Worm (Caenorhabditis elegans) whole organism, early embryonic: ENCODE measurements around the gene fbxb-38.

Experiments
- B0310.2 ChIP-seq: sonication (generic microtip); optimal IDR thresholded peaks from 2 replicates; lab custom pipeline; 2016; ENCODE audit warnings: mild to moderate bottlenecking, missing genetic modification characterization, missing compliant biosample characterization
- F13C5.2 ChIP-seq: sonication (generic microtip); optimal IDR thresholded peaks from 2 replicates; lab custom pipeline; 2017; ENCODE audit warnings: mild to moderate bottlenecking, missing genetic modification characterization, inconsistent platforms, missing compliant biosample characterization
- aly-1 ChIP-seq: sonication (generic microtip); optimal IDR thresholded peaks from 2 replicates; lab custom pipeline; 2016; ENCODE audit warnings: missing genetic modification characterization, missing compliant biosample characterization
- ama-1 ChIP-seq: fragments of 150-350 bp; optimal IDR thresholded peaks from 2 replicates; lab custom pipeline; 2014
- ceh-13 ChIP-seq: fragments of 200-800 bp; sonication (Bioruptor generic); optimal IDR thresholded peaks from 2 replicates; lab custom pipeline; 2018; ENCODE audit warnings: mild to moderate bottlenecking, missing genetic modification characterization, missing compliant biosample characterization
- ceh-36 ChIP-seq: sonication (generic microtip); optimal IDR thresholded peaks from 2 replicates; lab custom pipeline; 2016; ENCODE audit warnings: missing genetic modification characterization, inconsistent platforms, missing compliant biosample characterization
- ets-7 ChIP-seq: sonication (generic microtip); optimal IDR thresholded peaks from 2 replicates; lab custom pipeline; 2016; ENCODE audit warnings: missing genotype, missing genetic modification characterization, missing compliant biosample characterization
- flt-1 ChIP-seq: fragments of 200-800 bp; sonication (Bioruptor generic); IDR thresholded peaks from 2 replicates; pipeline ENCODE4 v1.3.6; 2022; ENCODE audit warnings: missing genetic modification characterization, missing compliant biosample characterization
- hmbx-1 ChIP-seq: sonication (generic microtip); optimal IDR thresholded peaks from 2 replicates; lab custom pipeline; 2016; ENCODE audit warnings: mild to moderate bottlenecking, missing genetic modification characterization, missing compliant biosample characterization
- hmg-4 ChIP-seq: fragments of 200-800 bp; sonication (Bioruptor generic); optimal IDR thresholded peaks from 2 replicates; lab custom pipeline; 2018; ENCODE audit warnings: mild to moderate bottlenecking, missing genetic modification characterization, missing compliant biosample characterization
- hnd-1 ChIP-seq: sonication (generic microtip); optimal IDR thresholded peaks from 2 replicates; lab custom pipeline; 2016; ENCODE audit warnings: missing genetic modification characterization, missing compliant biosample characterization
- pes-1 ChIP-seq: fragments of 200-800 bp; sonication (Bioruptor generic); IDR thresholded peaks from 2 replicates; pipeline ENCODE4 v1.3.6; 2022; ENCODE audit warnings: missing genetic modification reagents, missing genetic modification characterization, missing compliant biosample characterization
- scrt-1 ChIP-seq: fragments of 200-800 bp; sonication (Bioruptor generic); IDR thresholded peaks from 2 replicates; pipeline ENCODE4 v1.3.6; 2022; ENCODE audit warnings: missing genetic modification characterization, missing compliant biosample characterization
- sea-1 ChIP-seq: fragments of 200-800 bp; sonication (Bioruptor generic); conservative IDR thresholded peaks from 2 replicates; pipeline ENCODE4 v1.3.6; 2022; ENCODE audit warnings: missing genetic modification characterization, missing compliant biosample characterization
- tbx-11 ChIP-seq: fragments of 200-800 bp; sonication (Bioruptor generic); IDR thresholded peaks from 2 replicates; pipeline ENCODE4 v1.3.6; 2022; ENCODE audit warnings: missing genetic modification characterization, missing compliant biosample characterization
- tbx-37 ChIP-seq: fragments of 200-800 bp; sonication (Bioruptor generic); conservative IDR thresholded peaks from 2 replicates; pipeline ENCODE4 v1.3.6; 2022; ENCODE audit warnings: missing genetic modification reagents, missing genetic modification characterization, missing compliant biosample characterization
- tra-4 ChIP-seq: sonication (generic microtip); optimal IDR thresholded peaks from 2 replicates; lab custom pipeline; 2017; ENCODE audit warnings: missing genetic modification characterization, missing compliant biosample characterization

The fbxb-38 gene

ce11 chrII:2186730-2187129 lies 18.2 kb upstream of the fbxb-38 start:
- TF ChIP-seq ets-7 = no peak
- no peak for TF ChIP-seq hmg-4 (GFP tag; lab: Kevin White, UChicago)
- TF ChIP-seq pes-1 = no peak
- TF ChIP-seq sea-1 = no peak
- TF ChIP-seq scrt-1 (GFP tag; lab: Robert Waterston, UW) = no peak
- TF ChIP-seq flt-1 (GFP tag; lab: Robert Waterston, UW) = no peak
- no peak for TF ChIP-seq hnd-1 (tag; lab: Kevin White, UChicago)
- no peak for TF ChIP-seq tra-4 (tag; lab: Kevin White, UChicago)
- no peak for TF ChIP-seq B0310.2 (tag; lab: Kevin White, UChicago)
- no peak for TF ChIP-seq hmbx-1 (tag; lab: Kevin White, UChicago)

- TF ChIP-seq tbx-37 (GFP tag; lab: Robert Waterston, UW) (no peak), aly-1 (tag; lab: Kevin White, UChicago) (no peak), B0310.2 (tag; lab: Kevin White, UChicago) (no peak), F13C5.2 (tag; lab: Kevin White, UChicago) (no peak), ceh-13 (GFP tag; lab: Kevin White, UChicago) (no peak), tra-4 (tag; lab: Kevin White, UChicago) (no peak), sea-1 (no peak), pes-1 (no peak), ama-1 (lab: Kevin White, UChicago) (no peak), hmg-4 (GFP tag; lab: Kevin White, UChicago) (no peak), hmbx-1 (tag; lab: Kevin White, UChicago) (no peak), scrt-1 (GFP tag; lab: Robert Waterston, UW) (no peak), ets-7 (no peak), hnd-1 (tag; lab: Kevin White, UChicago) (no peak), flt-1 (GFP tag; lab: Robert Waterston, UW) (no peak), tbx-11 (GFP tag; lab: Robert Waterston, UW) (no peak), ceh-36 (tag; lab: Kevin White, UChicago) (no peak)
These were observed 17.8 kb upstream of the fbxb-38 start, which contains the start of gene gba-2 for ce11 chrII:2186329-2186728. Gene gba-2, minus strand, starts transcription at chrII:2186434.

- TF ChIP-seq ceh-36 (tag; lab: Kevin White, UChicago) (no peak), pes-1 (no peak), sea-1 (no peak), tbx-37 (GFP tag; lab: Robert Waterston, UW) (no peak), scrt-1 (GFP tag; lab: Robert Waterston, UW) (no peak), flt-1 (GFP tag; lab: Robert Waterston, UW) (no peak), hmbx-1 (tag; lab: Kevin White, UChicago) (no peak), hmg-4 (GFP tag; lab: Kevin White, UChicago) (no peak), tbx-11 (GFP tag; lab: Robert Waterston, UW) (no peak), ets-7 (no peak), F13C5.2 (tag; lab: Kevin White, UChicago) (no peak), tra-4 (tag; lab: Kevin White, UChicago) (no peak), hnd-1 (tag; lab: Kevin White, UChicago) (no peak), aly-1 (tag; lab: Kevin White, UChicago) (no peak), ama-1 (lab: Kevin White, UChicago) (no peak)
These were observed 9.2 kb upstream of the fbxb-38 start for ce11 chrII:2177735-2178134.

ce11 chrII:2176688-2177087 lies 8.1 kb upstream of the fbxb-38 start, which contains the start of gene gba-1:
Gene gba-1, plus strand, starts transcription at chrII:2176741.
- TF ChIP-seq F13C5.2 (tag; lab: Kevin White, UChicago) (no peak), ama-1 (lab: Kevin White, UChicago) (no peak), hmg-4 (GFP tag; lab: Kevin White, UChicago) (no peak), ets-7 (no peak), ceh-13 (GFP tag; lab: Kevin White, UChicago) (no peak), scrt-1 (GFP tag; lab: Robert Waterston, UW) (no peak), ceh-36 (tag; lab: Kevin White, UChicago) (no peak), flt-1 (GFP tag; lab: Robert Waterston, UW) (no peak), sea-1 (no peak)

- TF ChIP-seq hmbx-1 (tag; lab: Kevin White, UChicago) (no peak), aly-1 (tag; lab: Kevin White, UChicago) (no peak), ama-1 (lab: Kevin White, UChicago) (no peak)
These were observed 6.8 kb upstream of the fbxb-38 start, which contains the start of gene C33C12.7 for ce11 chrII:2175367-2175766. Gene C33C12.7, minus strand, starts transcription at chrII:2175467.

- TF ChIP-seq ceh-13 (GFP tag; lab: Kevin White, UChicago) = no peak
- TF ChIP-seq tbx-11 (GFP tag; lab: Robert Waterston, UW) = no peak
- no peak for TF ChIP-seq hmg-4 (GFP tag; lab: Kevin White, UChicago)
- TF ChIP-seq sea-1 = no peak
- no peak for TF ChIP-seq ets-7
- TF ChIP-seq flt-1 (GFP tag; lab: Robert Waterston, UW) = no peak
- TF ChIP-seq tra-4 (tag; lab: Kevin White, UChicago) = no peak
- no peak for TF ChIP-seq pes-1
- TF ChIP-seq tbx-37 (GFP tag; lab: Robert Waterston, UW) = no peak
- no peak for TF ChIP-seq hnd-1 (tag; lab: Kevin White, UChicago)
- TF ChIP-seq ama-1 (lab: Kevin White, UChicago) = no peak
- no peak for TF ChIP-seq B0310.2 (tag; lab: Kevin White, UChicago)
These were observed 1.5 kb upstream of the fbxb-38 start, which contains the start of gene C33C12.12 for ce11 chrII:2170085-2170484. Gene C33C12.12, minus strand, starts transcription at chrII:2170185.

- TF ChIP-seq B0310.2 (tag; lab: Kevin White, UChicago) = no peak
- no peak for TF ChIP-seq hmg-4 (GFP tag; lab: Kevin White, UChicago)
- no peak for TF ChIP-seq tbx-37 (GFP tag; lab: Robert Waterston, UW)
- no peak for TF ChIP-seq ama-1 (lab: Kevin White, UChicago)
- no peak for TF ChIP-seq pes-1
- TF ChIP-seq ceh-36 (tag; lab: Kevin White, UChicago) = no peak
- TF ChIP-seq aly-1 (tag; lab: Kevin White, UChicago) = no peak
- no peak for TF ChIP-seq sea-1
- TF ChIP-seq hnd-1 (tag; lab: Kevin White, UChicago) = no peak
These were observed 2.2 kb downstream of the fbxb-38 start, which contains the start of gene C33C12.4 for ce11 chrII:2166376-2166775. Gene C33C12.4, minus strand, starts transcription at chrII:2166476.
